Fruit fly (Drosophila melanogaster) whole organism, embryonic: ENCODE results near the gene veli.

Source experiments
- Adf1 ChIP-seq: fragments of 200-800 bp; sonication (Bioruptor generic); IDR thresholded peaks from 2 replicates; pipeline ENCODE4 v1.3.6; 2022; ENCODE audit warnings: missing biosample characterization, missing genetic modification characterization
- Aef1 ChIP-seq: fragments of 200-800 bp; sonication (Bioruptor generic); IDR thresholded peaks from 3 replicates; pipeline ENCODE4 v1.3.6; 2022; ENCODE audit warnings: missing biosample characterization, missing genetic modification characterization
- CG11695 ChIP-seq: fragments of 200-800 bp; sonication (Bioruptor generic); IDR thresholded peaks from 3 replicates; pipeline ENCODE4 v1.3.6; 2022; ENCODE audit warnings: missing biosample characterization, missing genetic modification characterization
- CG11723 ChIP-seq: fragments of 200-800 bp; sonication (Bioruptor generic); optimal IDR thresholded peaks from 2 replicates; lab custom pipeline; 2017; ENCODE audit warnings: missing biosample characterization, mild to moderate bottlenecking, missing genetic modification characterization
- CG12155 ChIP-seq: fragments of 200-800 bp; sonication (Bioruptor generic); optimal IDR thresholded peaks from 3 replicates; lab custom pipeline; 2016; ENCODE audit warnings: missing biosample characterization, missing genetic modification characterization
- CG12299 ChIP-seq: fragments of 200-800 bp; sonication (Bioruptor generic); optimal IDR thresholded peaks from 2 replicates; lab custom pipeline; 2018; ENCODE audit warnings: missing biosample characterization, mild to moderate bottlenecking, missing genetic modification characterization
- CG12769 ChIP-seq: fragments of 200-800 bp; sonication (Bioruptor generic); optimal IDR thresholded peaks from 2 replicates; lab custom pipeline; 2019; ENCODE audit warnings: missing biosample characterization, mild to moderate bottlenecking, missing genetic modification characterization, moderate library complexity
- CG14014 ChIP-seq: fragments of 200-800 bp; sonication (Bioruptor generic); IDR thresholded peaks from 2 replicates; pipeline ENCODE4 v1.3.6; 2022; ENCODE audit warnings: missing biosample characterization, missing genetic modification characterization
- CG14050 ChIP-seq: fragments of 200-800 bp; sonication (Bioruptor generic); IDR thresholded peaks from 3 replicates; pipeline ENCODE4 v1.3.6; 2022; ENCODE audit warnings: missing biosample characterization, missing genetic modification characterization
- CG14441 ChIP-seq: fragments of 200-800 bp; sonication (Bioruptor generic); IDR thresholded peaks from 2 replicates; pipeline ENCODE4 v1.3.6; 2022; ENCODE audit warnings: missing biosample characterization, missing genetic modification characterization
- CG14667 ChIP-seq: fragments of 200-800 bp; sonication (Bioruptor generic); IDR thresholded peaks from 2 replicates; pipeline ENCODE4 v1.3.6; 2022; ENCODE audit warnings: missing biosample characterization, missing genetic modification characterization
- CG15073 ChIP-seq: fragments of 200-800 bp; sonication (Bioruptor generic); optimal IDR thresholded peaks from 2 replicates; lab custom pipeline; 2016; ENCODE audit warnings: missing biosample characterization, missing genetic modification characterization
- CG1529 ChIP-seq: fragments of 200-800 bp; sonication (Bioruptor generic); optimal IDR thresholded peaks from 3 replicates; lab custom pipeline; 2018; ENCODE audit warnings: missing biosample characterization, missing genetic modification characterization
- CG17612 ChIP-seq: fragments of 200-800 bp; sonication (Bioruptor generic); IDR thresholded peaks from 2 replicates; pipeline ENCODE4 v1.3.6; 2022; ENCODE audit warnings: missing biosample characterization, missing genetic modification characterization
- CG2199 ChIP-seq: fragments of 200-800 bp; sonication (Bioruptor generic); IDR thresholded peaks from 3 replicates; pipeline ENCODE4 v1.3.6; 2022; ENCODE audit warnings: missing biosample characterization, missing genetic modification characterization
- CG30403 ChIP-seq: fragments of 200-800 bp; sonication (Bioruptor generic); optimal IDR thresholded peaks from 3 replicates; lab custom pipeline; 2016; ENCODE audit warnings: missing biosample characterization, missing genetic modification characterization
- CG34224 ChIP-seq: fragments of 200-800 bp; sonication (Bioruptor generic); IDR thresholded peaks from 3 replicates; pipeline ENCODE4 v1.3.6; 2022; ENCODE audit warnings: missing biosample characterization, missing genetic modification characterization; ENCODE audit not compliant: partially characterized antibody
- CG43689 ChIP-seq: fragments of 200-800 bp; sonication (Bioruptor generic); IDR thresholded peaks from 2 replicates; pipeline ENCODE4 v1.3.6; 2022; ENCODE audit warnings: missing biosample characterization, missing genetic modification characterization
- CG4617 ChIP-seq: fragments of 200-800 bp; sonication (Bioruptor generic); optimal IDR thresholded peaks from 3 replicates; lab custom pipeline; 2016; ENCODE audit warnings: missing biosample characterization, missing genetic modification characterization, borderline replicate concordance
- CG4820 ChIP-seq: fragments of 200-800 bp; sonication (Bioruptor generic); optimal IDR thresholded peaks from 3 replicates; lab custom pipeline; 2016; ENCODE audit warnings: missing biosample characterization, missing genetic modification characterization
- CG7963 ChIP-seq: fragments of 200-800 bp; sonication (Bioruptor generic); IDR thresholded peaks from 3 replicates; pipeline ENCODE4 v1.3.6; 2022; ENCODE audit warnings: missing biosample characterization, missing genetic modification characterization; ENCODE audit not compliant: partially characterized antibody
- Camta ChIP-seq: fragments of 200-800 bp; sonication (Bioruptor generic); optimal IDR thresholded peaks from 2 replicates; lab custom pipeline; 2016; ENCODE audit warnings: missing biosample characterization, missing genetic modification characterization
- D19B ChIP-seq: fragments of 200-800 bp; sonication (Bioruptor generic); optimal IDR thresholded peaks from 2 replicates; lab custom pipeline; 2017; ENCODE audit warnings: missing biosample characterization, mild to moderate bottlenecking, missing genetic modification characterization
- Dp ChIP-seq: fragments of 200-800 bp; sonication (Bioruptor generic); optimal IDR thresholded peaks from 2 replicates; lab custom pipeline; 2018; ENCODE audit warnings: missing biosample characterization, mild to moderate bottlenecking, missing genetic modification characterization, moderate library complexity
- E2f1 ChIP-seq: fragments of 200-800 bp; sonication (Bioruptor generic); IDR thresholded peaks from 2 replicates; pipeline ENCODE4 v1.3.6; 2022; ENCODE audit warnings: missing biosample characterization, missing genetic modification characterization
- E2f2 ChIP-seq: fragments of 200-800 bp; sonication (Bioruptor generic); IDR thresholded peaks from 2 replicates; pipeline ENCODE4 v1.3.6; 2022; ENCODE audit warnings: missing biosample characterization, missing genetic modification characterization
- Gsc ChIP-seq: fragments of 200-800 bp; sonication (Bioruptor generic); IDR thresholded peaks from 2 replicates; pipeline ENCODE4 v1.3.6; 2022; ENCODE audit warnings: missing biosample characterization, missing genetic modification characterization
- HmgZ ChIP-seq: fragments of 200-800 bp; sonication (Bioruptor generic); optimal IDR thresholded peaks from 2 replicates; lab custom pipeline; 2018; ENCODE audit warnings: missing biosample characterization, mild to moderate bottlenecking, missing genetic modification characterization
- MESR4 ChIP-seq: fragments of 200-800 bp; sonication (Bioruptor generic); optimal IDR thresholded peaks from 2 replicates; lab custom pipeline; 2018; ENCODE audit warnings: missing biosample characterization, mild to moderate bottlenecking, missing genetic modification characterization, moderate library complexity
- Mes4 ChIP-seq: fragments of 200-800 bp; sonication (Bioruptor generic); optimal IDR thresholded peaks from 2 replicates; lab custom pipeline; 2016; ENCODE audit warnings: missing biosample characterization, missing genetic modification characterization
- NFAT ChIP-seq: fragments of 200-800 bp; sonication (Bioruptor generic); IDR thresholded peaks from 2 replicates; pipeline ENCODE4 v1.3.6; 2022; ENCODE audit warnings: missing biosample characterization, missing genetic modification characterization
- Nf-YB ChIP-seq: fragments of 200-800 bp; sonication (Bioruptor generic); optimal IDR thresholded peaks from 3 replicates; lab custom pipeline; 2019; ENCODE audit warnings: missing biosample characterization, mild to moderate bottlenecking, missing genetic modification characterization, moderate library complexity
- Six4 ChIP-seq: fragments of 200-800 bp; sonication (Bioruptor generic); optimal IDR thresholded peaks from 2 replicates; lab custom pipeline; 2016; ENCODE audit warnings: missing biosample characterization, missing genetic modification characterization
- Sox102F ChIP-seq: fragments of 200-800 bp; sonication (Bioruptor generic); optimal IDR thresholded peaks from 2 replicates; lab custom pipeline; 2018; ENCODE audit warnings: missing biosample characterization, mild to moderate bottlenecking, missing genetic modification characterization, moderate library complexity
- Ssrp ChIP-seq: fragments of 200-800 bp; sonication (Bioruptor generic); optimal IDR thresholded peaks from 2 replicates; lab custom pipeline; 2018; ENCODE audit warnings: missing biosample characterization, mild to moderate bottlenecking, missing genetic modification characterization, moderate library complexity
- ase ChIP-seq: fragments of 200-800 bp; sonication (Bioruptor generic); IDR thresholded peaks from 3 replicates; pipeline ENCODE4 v1.3.6; 2022; ENCODE audit warnings: missing biosample characterization, missing genetic modification characterization
- bowl ChIP-seq: fragments of 200-800 bp; sonication (Bioruptor generic); IDR thresholded peaks from 2 replicates; pipeline ENCODE4 v1.3.6; 2022; ENCODE audit warnings: missing biosample characterization, missing genetic modification characterization
- chn ChIP-seq: fragments of 200-800 bp; sonication (Bioruptor generic); optimal IDR thresholded peaks from 2 replicates; lab custom pipeline; 2016; ENCODE audit warnings: missing biosample characterization, missing genetic modification characterization
- crol ChIP-seq: fragments of 200-800 bp; sonication (Bioruptor generic); IDR thresholded peaks from 2 replicates; pipeline ENCODE4 v1.3.6; 2022; ENCODE audit warnings: missing biosample characterization, missing genetic modification characterization
- esg ChIP-seq: fragments of 200-800 bp; sonication (Bioruptor generic); conservative IDR thresholded peaks from 2 replicates; pipeline ENCODE4 v1.3.6; 2022; ENCODE audit warnings: missing biosample characterization, missing genetic modification characterization
- ftz-f1 ChIP-seq: fragments of 200-800 bp; sonication (Bioruptor generic); optimal IDR thresholded peaks from 2 replicates; lab custom pipeline; 2016; ENCODE audit warnings: missing biosample characterization, missing genetic modification characterization
- gsb ChIP-seq: fragments of 200-800 bp; sonication (Bioruptor generic); IDR thresholded peaks from 2 replicates; pipeline ENCODE4 v1.3.6; 2022; ENCODE audit warnings: missing biosample characterization, missing genetic modification characterization
- h ChIP-seq: fragments of >200 bp; optimal IDR thresholded peaks from 2 replicates; lab custom pipeline; 2017
- org-1 ChIP-seq: fragments of 200-800 bp; sonication (Bioruptor generic); optimal IDR thresholded peaks from 2 replicates; lab custom pipeline; 2017; ENCODE audit warnings: missing biosample characterization, missing genetic modification characterization
- pita ChIP-seq: fragments of 200-800 bp; sonication (Bioruptor generic); optimal IDR thresholded peaks from 2 replicates; lab custom pipeline; 2017; ENCODE audit warnings: missing biosample characterization, mild to moderate bottlenecking, missing genetic modification characterization
- pum ChIP-seq: fragments of 200-800 bp; sonication (Bioruptor generic); optimal IDR thresholded peaks from 2 replicates; lab custom pipeline; 2016; ENCODE audit warnings: missing biosample characterization, missing genetic modification characterization
- repo ChIP-seq: fragments of 200-800 bp; sonication (Bioruptor generic); optimal IDR thresholded peaks from 2 replicates; lab custom pipeline; 2016; ENCODE audit warnings: missing biosample characterization, missing genetic modification characterization
- sima ChIP-seq: fragments of 200-800 bp; sonication (Bioruptor generic); optimal IDR thresholded peaks from 2 replicates; lab custom pipeline; 2016; ENCODE audit warnings: missing biosample characterization, missing genetic modification characterization
- sisA ChIP-seq: fragments of 200-800 bp; sonication (Bioruptor generic); IDR thresholded peaks from 2 replicates; pipeline ENCODE4 v1.3.6; 2022; ENCODE audit warnings: missing biosample characterization, missing genetic modification characterization
- slbo ChIP-seq: fragments of 200-800 bp; sonication (Bioruptor generic); IDR thresholded peaks from 2 replicates; pipeline ENCODE4 v1.3.6; 2022; ENCODE audit warnings: missing biosample characterization, missing genetic modification characterization
- so ChIP-seq: fragments of 200-800 bp; sonication (Bioruptor generic); IDR thresholded peaks from 3 replicates; pipeline ENCODE4 v1.3.6; 2022; ENCODE audit warnings: missing biosample characterization, missing genetic modification characterization
- tx ChIP-seq: fragments of 200-800 bp; sonication (Bioruptor generic); optimal IDR thresholded peaks from 2 replicates; lab custom pipeline; 2016; ENCODE audit warnings: missing biosample characterization, missing genetic modification characterization
- wdn ChIP-seq: fragments of 200-800 bp; sonication (Bioruptor generic); IDR thresholded peaks from 2 replicates; pipeline ENCODE4 v1.3.6; 2022; ENCODE audit warnings: missing biosample characterization, missing genetic modification characterization
- wek ChIP-seq: fragments of 200-800 bp; sonication (Bioruptor generic); optimal IDR thresholded peaks from 3 replicates; lab custom pipeline; 2018; ENCODE audit warnings: missing biosample characterization, mild to moderate bottlenecking, missing genetic modification characterization, moderate library complexity

veli gene

dm6 chr3R:25080446-25080845, 15.1 kb upstream of the veli start (continued):
- TF ChIP-seq wdn (no peak), NFAT (GFP tag; lab: Robert Waterston, UW) (no peak), CG15073 (GFP tag; lab: Kevin White, UChicago) (no peak), CG2199 (GFP tag; lab: Robert Waterston, UW) (peak; percentile 75; the same call in 1 of the 3 replicates), Dp (GFP tag; lab: Kevin White, UChicago) (no peak), CG14050 (GFP tag; lab: Robert Waterston, UW) (no peak), CG4617 (GFP tag; lab: Kevin White, UChicago) (no peak), E2f2 (GFP tag; lab: Robert Waterston, UW) (no peak), CG43689 (no peak), pum (GFP tag; lab: Kevin White, UChicago) (no peak), CG30403 (GFP tag; lab: Kevin White, UChicago) (no peak), Sox102F (no peak), wek (GFP tag; lab: Kevin White, UChicago) (peak; percentile 22), Gsc (no peak), ftz-f1 (GFP tag; lab: Kevin White, UChicago) (peak; percentile 39), chn (GFP tag; lab: Kevin White, UChicago) (no peak), CG7963 (no peak), Mes4 (GFP tag; lab: Kevin White, UChicago) (no peak), E2f1 (GFP tag; lab: Robert Waterston, UW) (no peak), CG12299 (tag; lab: Kevin White, UChicago) (no peak), CG14667 (GFP tag; lab: Robert Waterston, UW) (no peak), CG12769 (tag; lab: Kevin White, UChicago) (no peak), gsb (GFP tag; lab: Robert Waterston, UW) (no peak), CG11695 (GFP tag; lab: Robert Waterston, UW) (0 out of 3 replicates have a peak, but pooled peaks have one; percentile 11), ase (GFP tag; lab: Robert Waterston, UW) (no peak), Ssrp (no peak), CG14014 (GFP tag; lab: Robert Waterston, UW) (no peak), HmgZ (tag; lab: Kevin White, UChicago) (no peak), CG4820 (GFP tag; lab: Kevin White, UChicago) (no peak), h (lab: Kevin White, UChicago) (no peak), Aef1 (no peak), so (GFP tag; lab: Robert Waterston, UW) (no peak), repo (GFP tag; lab: Kevin White, UChicago) (no peak), pita (GFP tag; lab: Kevin White, UChicago) (no peak), crol (GFP tag; lab: Robert Waterston, UW) (no peak), Camta (GFP tag; lab: Kevin White, UChicago) (no peak), Adf1 (no peak), CG1529 (no peak), CG17612 (no peak), esg (GFP tag; lab: Robert Waterston, UW) (no peak), CG34224 (GFP tag; lab: Robert Waterston, UW) (peak; percentile 41; the same call in 1 of the 3 replicates), Six4 (GFP tag; lab: Kevin White, UChicago) (no peak), MESR4 (GFP tag; lab: Kevin White, UChicago) (no peak), sisA (GFP tag; lab: Robert Waterston, UW) (no peak), CG14441 (no peak), Nf-YB (GFP tag; lab: Kevin White, UChicago) (peak; percentile 100), bowl (GFP tag; lab: Robert Waterston, UW) (no peak), tx (GFP tag; lab: Kevin White, UChicago) (no peak), CG12155 (GFP tag; lab: Kevin White, UChicago) (no peak), org-1 (GFP tag; lab: Kevin White, UChicago) (no peak), D19B (GFP tag; lab: Kevin White, UChicago) (no peak), CG11723 (GFP tag; lab: Kevin White, UChicago) (no peak), slbo (GFP tag; lab: Robert Waterston, UW) (no peak), sima (GFP tag; lab: Kevin White, UChicago) (no peak)
